Worm (Caenorhabditis elegans): ENCODE data around the gene T01D3.3.
A peak's percentile ranks its signal among the peaks of the same experiment; 100 is the strongest.

The T01D3.3 gene

DNA sequence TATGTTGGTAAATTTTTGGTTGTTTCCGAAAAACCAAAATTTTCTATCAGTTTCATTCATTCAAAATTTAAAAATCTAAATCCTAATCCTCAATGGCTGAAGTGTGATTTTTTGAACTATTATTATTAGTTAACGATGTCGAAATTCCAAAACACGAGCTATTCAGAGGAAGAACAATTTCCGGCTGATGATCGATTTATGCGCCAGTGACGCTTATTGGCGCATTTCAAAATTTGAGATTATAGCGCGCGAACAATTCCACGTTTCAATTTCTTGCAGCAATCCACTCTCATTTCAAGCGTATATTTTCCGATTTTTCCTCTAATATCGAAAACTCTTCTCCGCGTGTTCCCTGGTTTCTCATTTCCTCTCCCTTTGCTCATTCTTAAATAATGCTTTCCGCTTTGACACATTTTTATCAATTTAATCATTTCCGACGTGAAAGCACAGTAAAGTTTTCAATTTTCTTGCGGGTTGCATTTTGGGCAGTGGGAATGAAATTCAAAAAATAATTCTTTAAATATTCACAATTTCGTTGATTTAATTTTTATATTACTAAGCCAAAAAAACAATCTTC, 39.6 kb upstream of the T01D3.3 start (continued):
- TF ChIP-seq D1046.2 (GFP tag; IDR thresholded peaks at IDR 0.05) (0 out of 2 replicates have a peak, but pooled peaks have one; percentile 21), lir-3 (tag; optimal IDR thresholded peaks at IDR 0.05) (no peak), pqm-1 (tag; optimal IDR thresholded peaks at IDR 0.05) (peak; percentile 21), F37D6.2 (tag; optimal IDR thresholded peaks at IDR 0.05) (no peak), hmg-1.1 (GFP tag; IDR thresholded peaks at IDR 0.05) (no peak), php-3 (GFP tag; IDR thresholded peaks at IDR 0.05) (no peak), zip-2 (tag; optimal IDR thresholded peaks at IDR 0.05) (no peak), unc-62 (GFP tag; optimal IDR thresholded peaks at IDR 0.05 in 1 of 2) (no peak), unc-62 (tag; optimal IDR thresholded peaks at IDR 0.05) (no peak), duxl-1 (tag; optimal IDR thresholded peaks at IDR 0.05; ENCODE audit: poor library complexity) (peak; percentile 49), hlh-11 (tag; optimal IDR thresholded peaks at IDR 0.05) (peak; percentile 25), unc-130 (GFP tag; optimal IDR thresholded peaks at IDR 0.05) (no peak), daf-12 (tag; optimal IDR thresholded peaks at IDR 0.05) (no peak), lin-15B (tag; optimal IDR thresholded peaks at IDR 0.05) (peak; percentile 7), rbr-2 (tag; optimal IDR thresholded peaks at IDR 0.05) (peak; percentile 20), daf-16 (GFP tag; optimal IDR thresholded peaks at IDR 0.05) (no peak), daf-16 (tag; optimal IDR thresholded peaks at IDR 0.05) (peak; percentile 2), Y75B8A.6 (GFP tag; IDR thresholded peaks at IDR 0.05) (no peak), nhr-48 (tag; optimal IDR thresholded peaks at IDR 0.05) (no peak), nhr-76 (tag; optimal IDR thresholded peaks at IDR 0.05) (no peak), ceh-44 (GFP tag; IDR thresholded peaks at IDR 0.05) (no peak), Y48G9A.11 (GFP tag; IDR thresholded peaks at IDR 0.05) (no peak), nhr-77 (tag; optimal IDR thresholded peaks at IDR 0.05) (peak; percentile 22), nhr-25 (tag; optimal IDR thresholded peaks at IDR 0.05; ENCODE audit: borderline replicate concordance, insufficient read depth) (no peak), aha-1 (tag) (peak; percentile 6), lin-1 (GFP tag; IDR thresholded peaks at IDR 0.05) (no peak), mxl-3 (GFP tag; optimal IDR thresholded peaks at IDR 0.05) (no peak), nhr-41 (GFP tag; IDR thresholded peaks at IDR 0.05) (no peak), lin-38 (GFP tag; IDR thresholded peaks at IDR 0.05) (peak; percentile 58), lsy-2 (tag; optimal IDR thresholded peaks at IDR 0.05) (peak in 1 of 2 experiments; percentile 56), sdz-12 (GFP tag; optimal IDR thresholded peaks at IDR 0.05) (no peak), lin-13 (GFP tag; optimal IDR thresholded peaks at IDR 0.05) (no peak), madf-5 (GFP tag; IDR thresholded peaks at IDR 0.05) (no peak), ZK337.2 (GFP tag; IDR thresholded peaks at IDR 0.05) (no peak), skn-1 (tag; optimal IDR thresholded peaks at IDR 0.05) (no peak), hlh-30 (tag; optimal IDR thresholded peaks at IDR 0.05; ENCODE audit: insufficient read depth) (peak; percentile 37)

DNA sequence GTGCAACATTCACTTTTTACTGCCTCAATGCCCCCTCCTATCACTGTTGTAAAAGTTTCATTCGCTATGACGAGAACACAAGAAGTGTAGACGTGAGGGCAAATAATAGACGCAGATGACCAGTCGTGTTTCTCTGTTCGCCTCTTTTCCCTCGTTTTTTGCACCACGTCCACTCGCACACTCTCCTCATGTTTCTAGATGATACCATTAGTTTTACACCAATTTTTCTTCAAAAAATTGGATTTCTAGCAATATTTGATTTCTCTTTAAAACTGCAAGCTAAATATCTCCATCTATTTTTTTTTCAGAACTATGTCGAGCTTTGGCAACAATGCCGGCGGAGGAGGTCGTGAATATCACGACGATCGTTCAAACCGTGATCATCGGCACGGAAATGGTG, 39.0 kb upstream of the T01D3.3 start, which contains the start of gene rde-12:
Gene rde-12, plus strand, starts transcription at position 301 of the 400 bp plus-strand sequence.
- TF ChIP-seq dve-1 (tag; optimal IDR thresholded peaks at IDR 0.05; ENCODE audit: insufficient read depth) (no peak), lin-39 (tag; optimal IDR thresholded peaks at IDR 0.05) (no peak), nhr-28 (tag; optimal IDR thresholded peaks at IDR 0.05) (peak; percentile 39), mep-1 (tag; optimal IDR thresholded peaks at IDR 0.05) (peak; percentile 4), mes-2 (tag; optimal IDR thresholded peaks at IDR 0.05; ENCODE audit: poor library complexity, severe bottlenecking) (peak; percentile 3), aha-1 (tag) (peak; percentile 28), mdl-1 (tag; optimal IDR thresholded peaks at IDR 0.05) (no peak)

Measured in whole organism, L4 larva.